Fruit fly (Drosophila melanogaster): ENCODE measurements around the gene CG4502.

DNA sequence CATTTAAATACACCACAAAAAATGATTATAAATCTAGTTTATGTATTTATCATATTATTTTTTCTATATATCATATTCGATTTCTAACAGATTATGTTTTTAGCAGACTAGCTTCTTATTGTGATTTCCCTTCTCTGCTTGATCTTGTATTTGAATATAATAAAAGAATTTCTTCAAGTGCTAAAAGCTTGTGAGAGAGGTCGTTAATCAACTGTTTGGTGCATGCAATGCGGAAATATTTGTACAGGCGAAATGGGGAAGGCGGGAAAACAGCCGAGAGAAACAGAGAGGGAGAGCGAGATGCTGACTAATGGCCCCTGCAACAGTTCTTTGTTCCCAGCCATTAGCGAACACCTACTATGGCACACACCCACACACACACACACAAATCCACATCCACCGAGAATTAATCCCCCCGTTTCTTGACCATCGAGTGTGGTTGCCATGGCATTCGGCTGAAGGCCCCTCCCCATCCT lies 4.4 kb downstream of the CG4502 start:
- TF ChIP-seq pan (optimal IDR thresholded peaks at IDR 0.05) (no peak), pan (GFP tag; optimal IDR thresholded peaks at IDR 0.05 in 1 of 2, IDR thresholded peaks at IDR 0.05 in 1 of 2) (no peak), gt (GFP tag; IDR thresholded peaks at IDR 0.05) (no peak), Fer1 (GFP tag; optimal IDR thresholded peaks at IDR 0.05) (no peak), Spps (tag; optimal IDR thresholded peaks at IDR 0.05) (no peak), Blimp-1 (GFP tag; optimal IDR thresholded peaks at IDR 0.05) (no peak), CG6272 (GFP tag; IDR thresholded peaks at IDR 0.05) (no peak), CG4730 (GFP tag; IDR thresholded peaks at IDR 0.05) (no peak), Pdp1 (GFP tag; optimal IDR thresholded peaks at IDR 0.05) (no peak), MTF-1 (GFP tag; optimal IDR thresholded peaks at IDR 0.05; ENCODE audit: borderline replicate concordance) (no peak), CG9727 (GFP tag; optimal IDR thresholded peaks at IDR 0.05) (no peak), zfh1 (GFP tag; IDR thresholded peaks at IDR 0.05) (0 out of 3 replicates have a peak, but pooled peaks have one; percentile 22), Gug (GFP tag; IDR thresholded peaks at IDR 0.05) (no peak)
